Worm (Caenorhabditis elegans) whole organism, young adult: Measurements from ENCODE around the gene srx-74.
A peak's percentile ranks its signal among the peaks of the same experiment; 100 is the strongest.

Experiments used
- B0336.3 ChIP-seq: fragments of 200-800 bp; sonication (Bioruptor generic); IDR thresholded peaks from 2 replicates; pipeline ENCODE4 v1.3.6; 2022; ENCODE audit warnings: missing genetic modification characterization, missing compliant biosample characterization
- C17E4.6 ChIP-seq: fragments of 200-800 bp; sonication (Bioruptor generic); IDR thresholded peaks from 2 replicates; pipeline ENCODE4 v1.3.6; 2022; ENCODE audit warnings: missing genetic modification reagents, missing genetic modification characterization, missing compliant biosample characterization
- D2030.7 ChIP-seq: fragments of 200-800 bp; sonication (Bioruptor generic); IDR thresholded peaks from 2 replicates; pipeline ENCODE4 v1.3.6; 2022; ENCODE audit warnings: missing genetic modification reagents, missing genetic modification characterization, missing compliant biosample characterization
- F33H1.4 ChIP-seq: fragments of 200-800 bp; sonication (Bioruptor generic); IDR thresholded peaks from 2 replicates; pipeline ENCODE4 v1.3.6; 2022; ENCODE audit warnings: missing genetic modification reagents, missing genetic modification characterization, missing compliant biosample characterization
- F55B11.4 ChIP-seq: sonication (generic microtip); optimal IDR thresholded peaks from 2 replicates; lab custom pipeline; 2016; ENCODE audit warnings: missing compliant biosample characterization, missing genetic modification characterization, borderline replicate concordance; ENCODE audit not compliant: insufficient read depth
- F57A8.1 ChIP-seq: fragments of 200-800 bp; sonication (Bioruptor generic); optimal IDR thresholded peaks from 2 replicates; lab custom pipeline; 2018; ENCODE audit warnings: mild to moderate bottlenecking, missing genetic modification characterization, moderate library complexity, missing compliant biosample characterization
- Y53G8AR.9 ChIP-seq: fragments of 200-800 bp; sonication (Bioruptor generic); conservative IDR thresholded peaks from 2 replicates; pipeline ENCODE4 v1.3.6; 2022; ENCODE audit warnings: missing genetic modification reagents, missing genetic modification characterization, missing compliant biosample characterization
- Y79H2A.3 ChIP-seq: fragments of 200-800 bp; sonication (Bioruptor generic); conservative IDR thresholded peaks from 2 replicates; pipeline ENCODE4 v1.3.6; 2022; ENCODE audit warnings: missing genetic modification reagents, missing genetic modification characterization, missing compliant biosample characterization
- aptf-2 ChIP-seq: fragments of 200-800 bp; sonication (Bioruptor generic); conservative IDR thresholded peaks from 2 replicates; pipeline ENCODE4 v1.3.6; 2022; ENCODE audit warnings: missing genetic modification reagents, missing genetic modification characterization, missing compliant biosample characterization
- aptf-3 ChIP-seq: fragments of 200-800 bp; sonication (Bioruptor generic); IDR thresholded peaks from 2 replicates; pipeline ENCODE4 v1.3.6; 2022; ENCODE audit warnings: missing genetic modification characterization, missing compliant biosample characterization
- athp-1 ChIP-seq: sonication (generic microtip); optimal IDR thresholded peaks from 2 replicates; lab custom pipeline; 2017; ENCODE audit warnings: mild to moderate bottlenecking, missing genetic modification characterization, missing compliant biosample characterization
- cebp-1 ChIP-seq, 2 experiments: fragments of 200-800 bp in 1 of 2; sonication (Bioruptor generic) in 1 of 2; sonication (generic microtip) in 1 of 2; IDR thresholded peaks in 1 of 2; optimal IDR thresholded peaks in 1 of 2; 2 replicates each; pipeline versions ENCODE4 v1.3.6 to Lab custom; 2017 to 2022; ENCODE audit warnings: missing compliant biosample characterization in 2 of 2, missing genetic modification characterization in 2 of 2, mild to moderate bottlenecking in 1 of 2, missing genetic modification reagents in 1 of 2, moderate library complexity in 1 of 2
- ceh-79 ChIP-seq: sonication (generic microtip); optimal IDR thresholded peaks from 2 replicates; lab custom pipeline; 2017; ENCODE audit warnings: mild to moderate bottlenecking, missing genetic modification characterization, missing compliant biosample characterization
- him-1 ChIP-seq: sonication (generic microtip); optimal IDR thresholded peaks from 2 replicates; lab custom pipeline; 2016; ENCODE audit warnings: missing genotype, missing genetic modification reagents, missing genetic modification characterization, missing compliant biosample characterization
- hlh-26 ChIP-seq: fragments of 200-800 bp; sonication (Bioruptor generic); conservative IDR thresholded peaks from 2 replicates; pipeline ENCODE4 v1.3.6; 2022; ENCODE audit warnings: missing genetic modification reagents, missing genetic modification characterization, missing compliant biosample characterization
- hmg-1.2 ChIP-seq: fragments of 200-800 bp; sonication (Bioruptor generic); IDR thresholded peaks from 2 replicates; pipeline ENCODE4 v1.3.6; 2022; ENCODE audit warnings: missing genetic modification reagents, missing genetic modification characterization, missing compliant biosample characterization
- hmg-20 ChIP-seq: fragments of 200-800 bp; sonication (Bioruptor generic); IDR thresholded peaks from 2 replicates; pipeline ENCODE4 v1.3.6; 2022; ENCODE audit warnings: missing genetic modification reagents, missing genetic modification characterization, missing compliant biosample characterization
- hrde-1 ChIP-seq: sonication (generic microtip); optimal IDR thresholded peaks from 2 replicates; lab custom pipeline; 2016; ENCODE audit warnings: missing genetic modification characterization, mild to moderate bottlenecking, missing compliant biosample characterization, moderate library complexity, missing genotype, missing genetic modification reagents, borderline replicate concordance
- lag-1 ChIP-seq: fragments of 200-800 bp; sonication (Bioruptor generic); IDR thresholded peaks from 2 replicates; pipeline ENCODE4 v1.3.6; 2022; ENCODE audit warnings: missing genetic modification reagents, missing genetic modification characterization, missing compliant biosample characterization
- lin-35 ChIP-seq, 3 experiments: fragments of 150-350 bp in 2 of 3; sonication (generic microtip) in 1 of 3; optimal IDR thresholded peaks; 2 replicates each; lab custom pipeline; 2014 to 2018; ENCODE audit warnings: missing biosample characterization in 3 of 3, missing genetic modification characterization in 3 of 3, missing genetic modification reagents in 3 of 3
- lin-40 ChIP-seq: sonication (generic microtip); optimal IDR thresholded peaks from 2 replicates; lab custom pipeline; 2016; ENCODE audit warnings: missing genetic modification characterization, mild to moderate bottlenecking, missing compliant biosample characterization, missing genotype, missing genetic modification reagents
- lir-1 ChIP-seq: fragments of 200-800 bp; sonication (Bioruptor generic); conservative IDR thresholded peaks from 2 replicates; pipeline ENCODE4 v1.3.6; 2022; ENCODE audit warnings: missing genetic modification reagents, missing genetic modification characterization, missing compliant biosample characterization
- lsl-1 ChIP-seq: fragments of 200-800 bp; sonication (Bioruptor generic); optimal IDR thresholded peaks from 2 replicates; lab custom pipeline; 2018; ENCODE audit warnings: mild to moderate bottlenecking, missing genetic modification characterization, moderate library complexity, missing compliant biosample characterization
- madf-8 ChIP-seq: fragments of 200-800 bp; sonication (Bioruptor generic); conservative IDR thresholded peaks from 2 replicates; pipeline ENCODE4 v1.3.6; 2022; ENCODE audit warnings: missing genetic modification reagents, missing genetic modification characterization, missing compliant biosample characterization
- mcd-1 ChIP-seq: fragments of 200-800 bp; sonication (Bioruptor generic); IDR thresholded peaks from 2 replicates; pipeline ENCODE4 v1.3.6; 2022; ENCODE audit warnings: missing genetic modification reagents, missing genetic modification characterization, missing compliant biosample characterization
- nfyb-1 ChIP-seq: fragments of 200-800 bp; sonication (Bioruptor generic); IDR thresholded peaks from 2 replicates; pipeline ENCODE4 v1.3.6; 2022; ENCODE audit warnings: missing genetic modification reagents, missing genetic modification characterization, missing compliant biosample characterization
- nhr-27 ChIP-seq: fragments of 200-800 bp; sonication (Bioruptor generic); optimal IDR thresholded peaks from 2 replicates; lab custom pipeline; 2018; ENCODE audit warnings: mild to moderate bottlenecking, missing genetic modification characterization, moderate library complexity, missing compliant biosample characterization
- nhr-80 ChIP-seq: sonication (generic microtip); optimal IDR thresholded peaks from 2 replicates; lab custom pipeline; 2016; ENCODE audit warnings: missing genetic modification characterization, missing compliant biosample characterization
- pha-4 ChIP-seq: fragments of 150-350 bp; sonication (generic microtip); optimal IDR thresholded peaks from 2 replicates; lab custom pipeline; 2014; ENCODE audit warnings: missing biosample characterization, missing genetic modification reagents, missing genetic modification characterization
- rec-8 ChIP-seq, 2 experiments: sonication (generic microtip); optimal IDR thresholded peaks; 2 replicates each; lab custom pipeline; 2016; ENCODE audit warnings: mild to moderate bottlenecking in 2 of 2, missing genetic modification characterization in 2 of 2, missing genetic modification reagents in 2 of 2, missing genotype in 2 of 2, missing biosample characterization in 1 of 2, missing compliant biosample characterization in 1 of 2, moderate library complexity in 1 of 2
- repo-1 ChIP-seq: sonication (generic microtip); optimal IDR thresholded peaks from 2 replicates; lab custom pipeline; 2017; ENCODE audit warnings: mild to moderate bottlenecking, missing genetic modification characterization, missing compliant biosample characterization
- rpc-1 ChIP-seq, 2 experiments: fragments of 150-350 bp in 1 of 2; sonication (generic microtip) in 1 of 2; optimal IDR thresholded peaks; 2 replicates each; lab custom pipeline; 2014 to 2018; ENCODE audit warnings: missing biosample characterization in 1 of 2, missing genetic modification characterization in 1 of 2, missing genetic modification reagents in 1 of 2, missing genotype in 1 of 2
- snpc-1.1 ChIP-seq: sonication (generic microtip); optimal IDR thresholded peaks from 2 replicates; lab custom pipeline; 2017; ENCODE audit warnings: missing genetic modification characterization, mild to moderate bottlenecking, missing compliant biosample characterization, antibody characterized with exemption, moderate library complexity, missing genotype, missing genetic modification reagents; ENCODE audit not compliant: insufficient read depth
- snpc-1.3 ChIP-seq: sonication (generic microtip); optimal IDR thresholded peaks from 2 replicates; lab custom pipeline; 2017; ENCODE audit warnings: missing genetic modification characterization, mild to moderate bottlenecking, missing compliant biosample characterization, antibody characterized with exemption, moderate library complexity, missing genotype, missing genetic modification reagents; ENCODE audit not compliant: insufficient read depth
- snpc-3.4 ChIP-seq: sonication (generic microtip); optimal IDR thresholded peaks from 2 replicates; lab custom pipeline; 2017; ENCODE audit warnings: missing genetic modification characterization, mild to moderate bottlenecking, missing compliant biosample characterization, antibody characterized with exemption, moderate library complexity, missing genotype, missing genetic modification reagents
- snpc-4 ChIP-seq, 5 experiments: fragments of 150-350 bp in 1 of 5; sonication (generic microtip) in 4 of 5; optimal IDR thresholded peaks; 2 replicates each; lab custom pipeline; 2014 to 2018; ENCODE audit warnings: missing genetic modification characterization in 5 of 5, missing biosample characterization in 3 of 5, antibody characterized with exemption in 2 of 5, mild to moderate bottlenecking in 2 of 5, missing compliant biosample characterization in 2 of 5, missing genotype in 2 of 5, moderate library complexity in 2 of 5, missing genetic modification reagents in 1 of 5
- tbx-9 ChIP-seq: sonication (generic microtip); optimal IDR thresholded peaks from 2 replicates; lab custom pipeline; 2016; ENCODE audit warnings: borderline replicate concordance, missing genetic modification characterization, inconsistent platforms, missing compliant biosample characterization
- xnd-1 ChIP-seq: sonication (generic microtip); optimal IDR thresholded peaks from 2 replicates; lab custom pipeline; 2016; ENCODE audit warnings: missing genotype, missing genetic modification reagents, missing genetic modification characterization, missing compliant biosample characterization
- ztf-18 ChIP-seq: sonication (generic microtip); optimal IDR thresholded peaks from 2 replicates; lab custom pipeline; 2016; ENCODE audit warnings: missing genotype, mild to moderate bottlenecking, missing genetic modification characterization, missing compliant biosample characterization
- ztf-25 ChIP-seq: fragments of 200-800 bp; sonication (Bioruptor generic); IDR thresholded peaks from 2 replicates; pipeline ENCODE4 v1.3.6; 2022; ENCODE audit warnings: missing genetic modification reagents, missing genetic modification characterization, missing compliant biosample characterization

Gene srx-74

ce11 chrV:4624717-4625116, 37.6 kb downstream of the srx-74 start:
- TF ChIP-seq pha-4 (tag; lab: Kevin White, UChicago) (no peak), ztf-25 (no peak), nfyb-1 (GFP tag; lab: Robert Waterston, UW) (peak; percentile 75)

DNA sequence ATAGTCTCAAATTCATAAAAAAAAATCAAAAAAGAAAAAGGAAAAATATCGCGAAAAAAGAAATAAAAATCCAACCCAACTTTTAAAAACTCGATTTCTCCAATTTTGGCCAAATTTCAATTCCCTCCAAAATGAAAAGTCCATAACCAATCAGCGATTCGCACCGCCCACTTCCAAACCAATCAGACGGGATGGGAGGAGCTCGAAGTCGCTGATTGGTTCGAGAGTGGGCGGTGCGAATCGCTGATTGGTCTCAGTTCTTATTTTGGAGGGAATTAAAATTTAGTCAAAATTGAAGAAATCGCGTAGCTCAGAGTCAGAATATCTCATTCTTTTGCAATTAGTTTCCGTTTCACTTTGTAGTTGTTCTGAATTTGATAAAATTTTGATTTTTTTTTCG, 38.8 kb downstream of the srx-74 start:
- no peak for TF ChIP-seq rpc-1 (optimal IDR thresholded peaks at IDR 0.05; lab: Kevin White, UChicago)
- no peak for TF ChIP-seq rpc-1 (tag; optimal IDR thresholded peaks at IDR 0.05; lab: Kevin White, UChicago)
- TF ChIP-seq rec-8 (tag; optimal IDR thresholded peaks at IDR 0.05; lab: Kevin White, UChicago): no peak
- TF ChIP-seq hrde-1: no peak
- no peak for TF ChIP-seq nhr-27 (tag; lab: Kevin White, UChicago)
- no peak for TF ChIP-seq madf-8 (GFP tag; lab: Robert Waterston, UW)
- no peak for TF ChIP-seq aptf-3 (GFP tag; lab: Robert Waterston, UW)
- no peak for TF ChIP-seq snpc-1.1
- TF ChIP-seq nhr-80 (tag; lab: Kevin White, UChicago): no peak
- no peak for TF ChIP-seq F57A8.1 (GFP tag; lab: Kevin White, UChicago)
- TF ChIP-seq, all 124 proteins: peak for 0

DNA sequence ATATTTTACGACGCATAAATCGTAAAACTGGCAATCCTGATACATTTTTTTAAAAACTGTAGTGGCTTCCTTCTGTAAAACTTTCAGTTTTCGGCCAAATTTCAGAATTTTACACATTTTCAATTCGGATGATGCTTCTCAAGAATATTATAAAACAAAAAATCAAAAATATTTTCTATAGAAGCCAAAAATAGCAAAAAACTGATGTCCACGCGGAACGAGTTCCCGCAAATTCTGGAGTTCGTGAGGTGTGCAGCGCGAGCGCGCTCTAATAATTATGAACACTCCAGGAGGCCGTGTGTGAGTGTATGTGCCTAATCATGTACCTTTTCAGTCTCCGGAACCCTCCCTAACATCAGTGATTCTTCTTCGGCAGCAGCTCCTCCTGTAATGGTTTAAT, 45.0 kb downstream of the srx-74 start, which contains the start of gene sumv-2:
sumv-2 (plus strand) TSS at position 301 of the 400 bp plus-strand sequence.
- TF ChIP-seq hlh-26 (GFP tag; lab: Robert Waterston, UW) (no peak), Y79H2A.3 (GFP tag; lab: Robert Waterston, UW) (no peak), ceh-79 (tag; lab: Kevin White, UChicago) (no peak), tbx-9 (tag; lab: Kevin White, UChicago) (no peak), hmg-20 (GFP tag; lab: Robert Waterston, UW) (no peak), lir-1 (GFP tag; lab: Robert Waterston, UW) (no peak), lsl-1 (no peak), lag-1 (GFP tag; lab: Robert Waterston, UW) (no peak), ztf-18 (tag; lab: Kevin White, UChicago) (no peak)

DNA sequence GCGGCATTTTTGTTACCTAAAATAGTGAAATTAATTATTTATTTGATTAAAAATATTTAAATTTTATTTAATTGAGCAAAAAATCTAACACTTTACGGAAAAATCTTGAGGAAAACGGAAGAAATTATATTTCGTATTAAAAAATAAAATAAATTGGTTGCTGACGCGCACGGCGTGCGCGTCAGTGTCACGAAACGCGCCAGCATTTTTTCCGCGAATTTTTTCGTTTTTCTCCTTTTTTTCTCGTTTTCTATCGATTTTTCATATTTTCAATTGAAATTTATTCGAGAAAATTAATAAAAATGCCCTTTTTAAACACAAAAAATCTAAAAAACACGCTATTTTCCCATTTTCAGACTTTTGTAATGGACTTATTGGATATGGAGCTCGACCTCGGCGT, 46.5 kb downstream of the srx-74 start, which contains the start of the genes Y61A9LA.10 and F54D11.4:
Y61A9LA.10 (minus strand) TSS at position 16 of the 400 bp plus-strand sequence.
F54D11.4 (plus strand) TSS at position 350 of the 400 bp plus-strand sequence.
- TF ChIP-seq D2030.7: 0 out of 2 replicates have a peak, but pooled peaks have one; percentile 34
- peak; percentile 40 for TF ChIP-seq snpc-1.3 (tag; lab: Kevin White, UChicago)
- peak in 1 of 3 experiments; percentile 73 for TF ChIP-seq lin-35 (GFP tag; optimal IDR thresholded peaks at IDR 0.05; lab: Kevin White, UChicago)
- TF ChIP-seq lin-40: peak; percentile 46
- TF ChIP-seq cebp-1 (GFP tag; IDR thresholded peaks at IDR 0.05; lab: Robert Waterston, UW): no peak
- peak; percentile 57 for TF ChIP-seq cebp-1 (tag; optimal IDR thresholded peaks at IDR 0.05; lab: Kevin White, UChicago)
- TF ChIP-seq madf-8 (GFP tag; lab: Robert Waterston, UW): no peak; the same call in 1 of the 2 replicates
- peak; percentile 42 for TF ChIP-seq xnd-1 (tag; lab: Kevin White, UChicago)
- no peak for TF ChIP-seq snpc-4 (GFP tag; optimal IDR thresholded peaks at IDR 0.05; lab: Kevin White, UChicago)
- peak in 1 of 4 experiments; percentile 44 for TF ChIP-seq snpc-4 (tag; optimal IDR thresholded peaks at IDR 0.05; lab: Kevin White, UChicago)
- TF ChIP-seq athp-1: no peak
- TF ChIP-seq ztf-18 (tag; lab: Kevin White, UChicago): peak; percentile 93
- no peak for TF ChIP-seq F55B11.4 (tag; lab: Kevin White, UChicago)
- TF ChIP-seq aptf-3 (GFP tag; lab: Robert Waterston, UW): no peak
- TF ChIP-seq hmg-1.2 (GFP tag; lab: Robert Waterston, UW): 0 out of 2 replicates have a peak, but pooled peaks have one; percentile 9
- TF ChIP-seq snpc-3.4 (tag; lab: Kevin White, UChicago): peak; percentile 39
- TF ChIP-seq aptf-2 (GFP tag; lab: Robert Waterston, UW): no peak
- peak; percentile 45; the same call in 1 of the 2 replicates for TF ChIP-seq F33H1.4 (GFP tag; lab: Robert Waterston, UW)
- peak; percentile 66 for TF ChIP-seq mcd-1 (GFP tag; lab: Robert Waterston, UW)
- TF ChIP-seq C17E4.6 (GFP tag; lab: Robert Waterston, UW): no peak
- 0 out of 2 replicates have a peak, but pooled peaks have one; percentile 26 for TF ChIP-seq B0336.3 (GFP tag; lab: Robert Waterston, UW)
- no peak for TF ChIP-seq lir-1 (GFP tag; lab: Robert Waterston, UW)
- TF ChIP-seq repo-1 (tag; lab: Kevin White, UChicago): peak; percentile 1
- 0 out of 2 replicates have a peak, but pooled peaks have one; percentile 15 for TF ChIP-seq Y53G8AR.9
- peak; percentile 27 for TF ChIP-seq him-1
